Fruit fly (Drosophila melanogaster) whole organism, prepupa: ENCODE measurements around the gene Usp1.

Experiments
- Blimp-1 ChIP-seq: fragments of 200-800 bp; sonication (Bioruptor generic); optimal IDR thresholded peaks from 3 replicates; lab custom pipeline; 2017; ENCODE audit warnings: missing biosample characterization, missing genetic modification characterization, mild to moderate bottlenecking, moderate library complexity, missing genetic modification reagents
- CG10631 ChIP-seq: fragments of 200-800 bp; sonication (Bioruptor generic); optimal IDR thresholded peaks from 2 replicates; lab custom pipeline; 2016; ENCODE audit warnings: missing biosample characterization, missing genetic modification characterization
- CG10669 ChIP-seq: fragments of 200-800 bp; sonication (Bioruptor generic); optimal IDR thresholded peaks from 3 replicates; lab custom pipeline; 2018; ENCODE audit warnings: missing biosample characterization, mild to moderate bottlenecking, missing genetic modification characterization, moderate library complexity
- CG11294 ChIP-seq: fragments of 200-800 bp; sonication (Bioruptor generic); IDR thresholded peaks from 2 replicates; pipeline ENCODE4 v1.3.6; 2022; ENCODE audit warnings: missing biosample characterization, missing genetic modification characterization
- CG15336 ChIP-seq: fragments of 200-800 bp; sonication (Bioruptor generic); IDR thresholded peaks from 2 replicates; pipeline ENCODE4 v1.3.6; 2022; ENCODE audit warnings: missing biosample characterization, missing genetic modification characterization
- CG1621 ChIP-seq: fragments of 200-800 bp; sonication (Bioruptor generic); optimal IDR thresholded peaks from 3 replicates; lab custom pipeline; 2018; ENCODE audit warnings: missing biosample characterization, mild to moderate bottlenecking, missing genetic modification characterization
- CG16779 ChIP-seq: fragments of 200-800 bp; sonication (Bioruptor generic); optimal IDR thresholded peaks from 3 replicates; lab custom pipeline; 2017; ENCODE audit warnings: missing biosample characterization, mild to moderate bottlenecking, missing genetic modification characterization
- CG3032 ChIP-seq: fragments of 200-800 bp; optimal IDR thresholded peaks from 2 replicates; lab custom pipeline; 2019; ENCODE audit warnings: missing biosample characterization, mild to moderate bottlenecking, missing genetic modification characterization, moderate library complexity
- CG31627 ChIP-seq: fragments of 200-800 bp; sonication (Bioruptor generic); optimal IDR thresholded peaks from 3 replicates; lab custom pipeline; 2016; ENCODE audit warnings: missing biosample characterization, missing genetic modification characterization
- CG34406 ChIP-seq: fragments of 200-800 bp; sonication (Bioruptor generic); optimal IDR thresholded peaks from 3 replicates; lab custom pipeline; 2016; ENCODE audit warnings: missing biosample characterization, missing genetic modification characterization
- CG3919 ChIP-seq: fragments of 200-800 bp; sonication (Bioruptor generic); optimal IDR thresholded peaks from 3 replicates; lab custom pipeline; 2016; ENCODE audit warnings: missing biosample characterization, missing genetic modification characterization
- CG6276 ChIP-seq: fragments of 200-800 bp; sonication (Bioruptor generic); optimal IDR thresholded peaks from 2 replicates; lab custom pipeline; 2017; ENCODE audit warnings: missing biosample characterization, mild to moderate bottlenecking, missing genetic modification characterization
- CG6792 ChIP-seq: fragments of 200-800 bp; sonication (Bioruptor generic); optimal IDR thresholded peaks from 3 replicates; lab custom pipeline; 2016; ENCODE audit warnings: missing biosample characterization, missing genetic modification characterization
- CG6808 ChIP-seq: fragments of 200-800 bp; sonication (Bioruptor generic); optimal IDR thresholded peaks from 3 replicates; lab custom pipeline; 2017; ENCODE audit warnings: missing biosample characterization, missing genetic modification characterization, mild to moderate bottlenecking, moderate library complexity, missing genetic modification reagents
- CG6854 ChIP-seq: fragments of 200-800 bp; sonication (Bioruptor generic); optimal IDR thresholded peaks from 2 replicates; lab custom pipeline; 2017; ENCODE audit warnings: missing biosample characterization, mild to moderate bottlenecking, missing genetic modification characterization
- CG7368 ChIP-seq: fragments of 200-800 bp; sonication (Bioruptor generic); optimal IDR thresholded peaks from 3 replicates; lab custom pipeline; 2016; ENCODE audit warnings: missing biosample characterization, missing genetic modification characterization
- CG8319 ChIP-seq: fragments of 200-800 bp; sonication (Bioruptor generic); optimal IDR thresholded peaks from 3 replicates; lab custom pipeline; 2016; ENCODE audit warnings: missing biosample characterization, missing genetic modification characterization
- CG8632 ChIP-seq: fragments of 200-800 bp; sonication (Bioruptor generic); optimal IDR thresholded peaks from 3 replicates; lab custom pipeline; 2016; ENCODE audit warnings: missing biosample characterization, missing genetic modification characterization
- CG9139 ChIP-seq: fragments of 200-800 bp; sonication (Bioruptor generic); optimal IDR thresholded peaks from 3 replicates; lab custom pipeline; 2017; ENCODE audit warnings: missing biosample characterization, mild to moderate bottlenecking, missing genetic modification characterization
- Eip75B ChIP-seq: fragments of 200-800 bp; sonication (Bioruptor generic); optimal IDR thresholded peaks from 3 replicates; lab custom pipeline; 2016; ENCODE audit warnings: missing biosample characterization, missing genetic modification characterization
- Eip78C ChIP-seq: fragments of 200-800 bp; sonication (Bioruptor generic); peaks from one replicate; lab custom pipeline; 2016; ENCODE audit warnings: missing biosample characterization, missing genetic modification characterization
- Eip93F ChIP-seq: fragments of 200-800 bp; sonication (Bioruptor generic); optimal IDR thresholded peaks from 2 replicates; lab custom pipeline; 2016; ENCODE audit warnings: missing biosample characterization, mild to moderate bottlenecking, missing genetic modification characterization
- Ets21C ChIP-seq: fragments of 200-800 bp; sonication (Bioruptor generic); optimal IDR thresholded peaks from 3 replicates; lab custom pipeline; 2016; ENCODE audit warnings: missing biosample characterization, missing genetic modification characterization
- Hr38 ChIP-seq: sonication (Bioruptor generic); optimal IDR thresholded peaks from 2 replicates; lab custom pipeline; 2016; ENCODE audit warnings: missing biosample characterization, missing genetic modification characterization
- Hr39 ChIP-seq: fragments of 200-800 bp; sonication (Bioruptor generic); optimal IDR thresholded peaks from 2 replicates; lab custom pipeline; 2016; ENCODE audit warnings: missing biosample characterization, missing genetic modification characterization
- Lpt ChIP-seq: fragments of 200-800 bp; sonication (Bioruptor generic); optimal IDR thresholded peaks from 3 replicates; lab custom pipeline; 2016; ENCODE audit warnings: missing biosample characterization, missing genetic modification characterization
- Met ChIP-seq: fragments of 200-800 bp; sonication (Bioruptor generic); optimal IDR thresholded peaks from 3 replicates; lab custom pipeline; 2016; ENCODE audit warnings: missing biosample characterization, missing genetic modification characterization
- OdsH ChIP-seq: fragments of 200-800 bp; sonication (Bioruptor generic); optimal IDR thresholded peaks from 3 replicates; lab custom pipeline; 2016; ENCODE audit warnings: missing biosample characterization, missing genetic modification characterization
- Smox ChIP-seq: fragments of 200-800 bp; sonication (Bioruptor generic); optimal IDR thresholded peaks from 3 replicates; lab custom pipeline; 2016; ENCODE audit warnings: missing biosample characterization, missing genetic modification characterization
- Sox102F ChIP-seq: fragments of 200-800 bp; sonication (Bioruptor generic); optimal IDR thresholded peaks from 2 replicates; lab custom pipeline; 2016; ENCODE audit warnings: missing biosample characterization, mild to moderate bottlenecking, missing genetic modification characterization
- Sox14 ChIP-seq: fragments of 200-800 bp; sonication (Bioruptor generic); optimal IDR thresholded peaks from 3 replicates; lab custom pipeline; 2016; ENCODE audit warnings: missing biosample characterization, missing genetic modification characterization
- Sox15 ChIP-seq: fragments of 200-800 bp; sonication (Bioruptor generic); optimal IDR thresholded peaks from 3 replicates; lab custom pipeline; 2016; ENCODE audit warnings: missing biosample characterization, missing genetic modification characterization
- achi ChIP-seq: fragments of 200-800 bp; sonication (Bioruptor generic); optimal IDR thresholded peaks from 3 replicates; lab custom pipeline; 2016; ENCODE audit warnings: missing biosample characterization, missing genetic modification characterization
- acj6 ChIP-seq: fragments of 200-800 bp; sonication (Bioruptor generic); optimal IDR thresholded peaks from 3 replicates; lab custom pipeline; 2016; ENCODE audit warnings: missing biosample characterization, missing genetic modification characterization
- cyc ChIP-seq: fragments of 200-800 bp; sonication (Bioruptor generic); optimal IDR thresholded peaks from 3 replicates; lab custom pipeline; 2016; ENCODE audit warnings: missing biosample characterization, missing genetic modification characterization
- dac ChIP-seq: fragments of 200-800 bp; sonication (Bioruptor generic); optimal IDR thresholded peaks from 2 replicates; lab custom pipeline; 2017; ENCODE audit warnings: missing biosample characterization, mild to moderate bottlenecking, missing genetic modification characterization
- dsx ChIP-seq: fragments of 200-800 bp; optimal IDR thresholded peaks from 3 replicates; lab custom pipeline; 2019; ENCODE audit warnings: missing biosample characterization, mild to moderate bottlenecking, missing genetic modification characterization, moderate library complexity; ENCODE audit not compliant: poor library complexity, severe bottlenecking
- eg ChIP-seq: fragments of 200-800 bp; sonication (Bioruptor generic); IDR thresholded peaks from 3 replicates; pipeline ENCODE4 v1.3.6; 2022; ENCODE audit warnings: missing biosample characterization, missing genetic modification characterization
- esn ChIP-seq: fragments of 200-800 bp; sonication (Bioruptor generic); optimal IDR thresholded peaks from 2 replicates; lab custom pipeline; 2016; ENCODE audit warnings: missing biosample characterization, mild to moderate bottlenecking, missing genetic modification characterization, moderate library complexity
- fd59A ChIP-seq: fragments of 200-800 bp; sonication (Bioruptor generic); optimal IDR thresholded peaks from 2 replicates; lab custom pipeline; 2017; ENCODE audit warnings: missing biosample characterization, mild to moderate bottlenecking, missing genetic modification characterization, missing genetic modification reagents
- fd85E ChIP-seq: fragments of 200-800 bp; sonication (Bioruptor generic); optimal IDR thresholded peaks from 3 replicates; lab custom pipeline; 2016; ENCODE audit warnings: missing biosample characterization, missing genetic modification characterization
- fkh ChIP-seq: fragments of 200-800 bp; sonication (Bioruptor generic); optimal IDR thresholded peaks from 3 replicates; lab custom pipeline; 2017; ENCODE audit warnings: missing biosample characterization, mild to moderate bottlenecking, missing genetic modification characterization, moderate library complexity
- lz ChIP-seq: fragments of 200-800 bp; sonication (Bioruptor generic); optimal IDR thresholded peaks from 3 replicates; lab custom pipeline; 2016; ENCODE audit warnings: missing biosample characterization, missing genetic modification characterization
- pdm3 ChIP-seq: fragments of 200-800 bp; sonication (Bioruptor generic); optimal IDR thresholded peaks from 3 replicates; lab custom pipeline; 2016; ENCODE audit warnings: missing biosample characterization, missing genetic modification characterization
- salr ChIP-seq, 2 experiments: fragments of 200-800 bp; sonication (Bioruptor generic); optimal IDR thresholded peaks; 3 replicates each; lab custom pipeline; 2016 to 2018; ENCODE audit warnings: missing biosample characterization in 2 of 2, missing genetic modification characterization in 2 of 2, mild to moderate bottlenecking in 1 of 2
- spab ChIP-seq: fragments of 200-800 bp; sonication (Bioruptor generic); optimal IDR thresholded peaks from 2 replicates; lab custom pipeline; 2017; ENCODE audit warnings: missing biosample characterization, mild to moderate bottlenecking, missing genetic modification characterization, missing genetic modification reagents
- svp ChIP-seq: fragments of 200-800 bp; sonication (Bioruptor generic); peaks from one replicate; lab custom pipeline; 2016; ENCODE audit warnings: missing biosample characterization, missing genetic modification characterization
- vri ChIP-seq: fragments of 200-800 bp; sonication (Bioruptor generic); optimal IDR thresholded peaks from 3 replicates; lab custom pipeline; 2016; ENCODE audit warnings: missing biosample characterization, mild to moderate bottlenecking, missing genetic modification characterization

Gene Usp1

DNA sequence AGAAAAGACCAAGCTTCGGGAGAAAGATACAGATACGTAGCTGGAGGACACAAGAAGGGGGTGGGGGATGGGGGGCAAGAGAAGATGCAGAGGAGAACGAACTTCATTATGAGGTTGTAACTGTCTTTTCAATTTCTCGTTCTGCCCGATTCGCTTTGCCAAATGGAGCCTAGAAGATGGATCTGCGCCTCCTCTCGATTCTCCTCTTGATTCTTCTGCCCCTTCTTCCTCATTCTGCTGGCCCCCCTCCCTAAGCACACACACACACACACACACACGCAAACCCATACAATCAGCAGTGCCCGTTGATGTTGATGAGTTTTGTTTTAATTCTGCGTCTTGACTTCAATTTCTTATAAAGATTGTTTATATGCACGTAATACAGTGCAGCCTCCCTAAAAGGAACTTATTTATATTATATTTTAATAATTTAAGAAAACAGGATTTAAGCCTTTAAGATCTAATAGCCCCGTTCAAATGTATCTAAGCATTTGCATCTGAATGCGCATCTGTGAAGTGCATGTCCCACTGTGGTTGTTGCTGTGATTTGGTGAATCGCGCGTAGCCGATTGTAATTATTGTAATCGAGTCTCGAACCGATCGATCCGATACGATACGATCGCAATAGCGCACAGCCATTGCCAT, 21.8 kb upstream of the Usp1 start (continued):
- TF ChIP-seq achi (GFP tag; lab: Kevin White, UChicago) (peak; percentile 87), CG6792 (GFP tag; lab: Kevin White, UChicago) (peak; percentile 83), spab (GFP tag; lab: Kevin White, UChicago) (peak; percentile 89), svp (peak; percentile 97), acj6 (GFP tag; lab: Kevin White, UChicago) (peak; percentile 89), fkh (GFP tag; lab: Kevin White, UChicago) (no peak), CG8632 (GFP tag; lab: Kevin White, UChicago) (peak; percentile 84), CG7368 (peak; percentile 79), Sox14 (peak; percentile 83), CG11294 (GFP tag; lab: Robert Waterston, UW) (peak; percentile 81), Ets21C (GFP tag; lab: Kevin White, UChicago) (peak; percentile 58), Sox15 (peak; percentile 79), CG15336 (GFP tag; lab: Robert Waterston, UW) (peak; percentile 91), CG6276 (peak; percentile 85), OdsH (GFP tag; lab: Kevin White, UChicago) (peak; percentile 91), Smox (GFP tag; lab: Kevin White, UChicago) (peak; percentile 81), Sox102F (peak; percentile 83), Met (GFP tag; lab: Kevin White, UChicago) (peak; percentile 86), eg (GFP tag; lab: Robert Waterston, UW) (peak; percentile 95), Eip75B (GFP tag; lab: Kevin White, UChicago) (peak; percentile 77), vri (GFP tag; lab: Kevin White, UChicago) (peak; percentile 72), Lpt (peak; percentile 44), CG3919 (GFP tag; lab: Kevin White, UChicago) (peak; percentile 91), CG1621 (tag; lab: Kevin White, UChicago) (peak; percentile 89), pdm3 (GFP tag; lab: Kevin White, UChicago) (peak; percentile 85), dac (peak; percentile 77), fd59A (GFP tag; lab: Kevin White, UChicago) (peak; percentile 88), CG16779 (tag; lab: Kevin White, UChicago) (peak; percentile 81), esn (peak; percentile 87), cyc (GFP tag; lab: Kevin White, UChicago) (peak; percentile 78), lz (GFP tag; lab: Kevin White, UChicago) (peak; percentile 79), Blimp-1 (GFP tag; lab: Kevin White, UChicago) (peak; percentile 67), CG10631 (GFP tag; lab: Kevin White, UChicago) (peak; percentile 90), CG34406 (GFP tag; lab: Kevin White, UChicago) (peak; percentile 90), Hr39 (peak; percentile 82)

DNA sequence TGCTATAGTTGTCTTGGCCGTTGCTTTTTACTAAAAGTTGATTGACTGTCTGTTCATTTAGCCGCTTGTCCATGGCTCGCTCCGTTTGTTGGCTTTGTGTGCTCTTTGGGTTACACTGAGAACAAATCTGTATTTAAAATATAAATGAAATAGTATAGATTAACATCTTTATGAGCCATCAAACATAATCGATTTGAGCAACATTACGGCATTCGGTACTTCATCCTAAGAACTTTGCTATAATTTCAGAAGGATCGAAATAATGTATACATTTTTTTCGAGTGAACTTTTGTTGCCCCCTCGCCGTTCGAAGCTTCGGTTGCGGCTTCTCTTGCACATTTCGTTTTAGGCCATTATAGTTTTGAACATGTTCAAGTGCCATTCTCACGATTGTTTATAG, 21.0 kb upstream of the Usp1 start:
- TF ChIP-seq Ets21C (GFP tag; lab: Kevin White, UChicago) (no peak), CG11294 (GFP tag; lab: Robert Waterston, UW) (peak; percentile 77), CG31627 (GFP tag; lab: Kevin White, UChicago) (peak; percentile 32), CG10669 (GFP tag; lab: Kevin White, UChicago) (peak; percentile 73), CG6808 (GFP tag; lab: Kevin White, UChicago) (peak; percentile 73), salr (GFP tag; optimal IDR thresholded peaks at IDR 0.05; lab: Kevin White, UChicago) (peak; percentile 62 to 75), CG15336 (GFP tag; lab: Robert Waterston, UW) (peak; percentile 96), Eip93F (GFP tag; lab: Kevin White, UChicago) (no peak), CG6792 (GFP tag; lab: Kevin White, UChicago) (peak; percentile 48), CG1621 (tag; lab: Kevin White, UChicago) (peak; percentile 78), CG34406 (GFP tag; lab: Kevin White, UChicago) (peak; percentile 50), Hr38 (GFP tag; lab: Kevin White, UChicago) (no peak), CG8319 (GFP tag; lab: Kevin White, UChicago) (no peak), CG3032 (tag; lab: Kevin White, UChicago) (peak; percentile 80), vri (GFP tag; lab: Kevin White, UChicago) (peak; percentile 22), dsx (GFP tag; lab: Kevin White, UChicago) (peak; percentile 82), CG9139 (peak; percentile 59), CG6854 (GFP tag; lab: Kevin White, UChicago) (no peak), esn (peak; percentile 72), fd85E (GFP tag; lab: Kevin White, UChicago) (no peak), Sox102F (peak; percentile 59), CG6276 (peak; percentile 88), lz (GFP tag; lab: Kevin White, UChicago) (peak; percentile 61), achi (GFP tag; lab: Kevin White, UChicago) (peak; percentile 84), CG8632 (GFP tag; lab: Kevin White, UChicago) (peak; percentile 58), Eip78C (GFP tag; lab: Kevin White, UChicago) (peak; percentile 91), dac (peak; percentile 88), CG7368 (peak; percentile 55)
